Fruit fly (Drosophila melanogaster) whole organism, prepupa: Measurements from ENCODE around the gene CG5181.

Experiments used
- Blimp-1 ChIP-seq: fragments of 200-800 bp; sonication (Bioruptor generic); optimal IDR thresholded peaks from 3 replicates; lab custom pipeline; 2017; ENCODE audit warnings: missing biosample characterization, missing genetic modification characterization, mild to moderate bottlenecking, moderate library complexity, missing genetic modification reagents
- CG10669 ChIP-seq: fragments of 200-800 bp; sonication (Bioruptor generic); optimal IDR thresholded peaks from 3 replicates; lab custom pipeline; 2018; ENCODE audit warnings: missing biosample characterization, mild to moderate bottlenecking, missing genetic modification characterization, moderate library complexity
- CG11762 ChIP-seq: fragments of 200-800 bp; sonication (Bioruptor generic); optimal IDR thresholded peaks from 3 replicates; lab custom pipeline; 2016; ENCODE audit warnings: missing biosample characterization, missing genetic modification characterization; ENCODE audit not compliant: insufficient read depth
- CG15336 ChIP-seq: fragments of 200-800 bp; sonication (Bioruptor generic); IDR thresholded peaks from 2 replicates; pipeline ENCODE4 v1.3.6; 2022; ENCODE audit warnings: missing biosample characterization, missing genetic modification characterization
- CG1621 ChIP-seq: fragments of 200-800 bp; sonication (Bioruptor generic); optimal IDR thresholded peaks from 3 replicates; lab custom pipeline; 2018; ENCODE audit warnings: missing biosample characterization, mild to moderate bottlenecking, missing genetic modification characterization
- CG16779 ChIP-seq: fragments of 200-800 bp; sonication (Bioruptor generic); optimal IDR thresholded peaks from 3 replicates; lab custom pipeline; 2017; ENCODE audit warnings: missing biosample characterization, mild to moderate bottlenecking, missing genetic modification characterization
- CG3032 ChIP-seq: fragments of 200-800 bp; optimal IDR thresholded peaks from 2 replicates; lab custom pipeline; 2019; ENCODE audit warnings: missing biosample characterization, mild to moderate bottlenecking, missing genetic modification characterization, moderate library complexity
- CG32006 ChIP-seq: fragments of 200-800 bp; sonication (Bioruptor generic); optimal IDR thresholded peaks from 3 replicates; lab custom pipeline; 2017; ENCODE audit warnings: missing biosample characterization, mild to moderate bottlenecking, missing genetic modification characterization
- CG34406 ChIP-seq: fragments of 200-800 bp; sonication (Bioruptor generic); optimal IDR thresholded peaks from 3 replicates; lab custom pipeline; 2016; ENCODE audit warnings: missing biosample characterization, missing genetic modification characterization
- CG3919 ChIP-seq: fragments of 200-800 bp; sonication (Bioruptor generic); optimal IDR thresholded peaks from 3 replicates; lab custom pipeline; 2016; ENCODE audit warnings: missing biosample characterization, missing genetic modification characterization
- CG4318 ChIP-seq: fragments of 200-800 bp; sonication (Bioruptor generic); optimal IDR thresholded peaks from 3 replicates; lab custom pipeline; 2017; ENCODE audit warnings: missing biosample characterization, mild to moderate bottlenecking, missing genetic modification characterization
- CG6163 ChIP-seq: fragments of 200-800 bp; sonication (Bioruptor generic); IDR thresholded peaks from 3 replicates; pipeline ENCODE4 v1.3.6; 2022; ENCODE audit warnings: missing biosample characterization, missing genetic modification characterization
- CG6276 ChIP-seq: fragments of 200-800 bp; sonication (Bioruptor generic); optimal IDR thresholded peaks from 2 replicates; lab custom pipeline; 2017; ENCODE audit warnings: missing biosample characterization, mild to moderate bottlenecking, missing genetic modification characterization
- CG6792 ChIP-seq: fragments of 200-800 bp; sonication (Bioruptor generic); optimal IDR thresholded peaks from 3 replicates; lab custom pipeline; 2016; ENCODE audit warnings: missing biosample characterization, missing genetic modification characterization
- CG6808 ChIP-seq: fragments of 200-800 bp; sonication (Bioruptor generic); optimal IDR thresholded peaks from 3 replicates; lab custom pipeline; 2017; ENCODE audit warnings: missing biosample characterization, missing genetic modification characterization, mild to moderate bottlenecking, moderate library complexity, missing genetic modification reagents
- CG6854 ChIP-seq: fragments of 200-800 bp; sonication (Bioruptor generic); optimal IDR thresholded peaks from 2 replicates; lab custom pipeline; 2017; ENCODE audit warnings: missing biosample characterization, mild to moderate bottlenecking, missing genetic modification characterization
- CG7368 ChIP-seq: fragments of 200-800 bp; sonication (Bioruptor generic); optimal IDR thresholded peaks from 3 replicates; lab custom pipeline; 2016; ENCODE audit warnings: missing biosample characterization, missing genetic modification characterization
- CG8119 ChIP-seq: fragments of 200-800 bp; sonication (Bioruptor generic); IDR thresholded peaks from 3 replicates; pipeline ENCODE4 v1.3.6; 2022; ENCODE audit warnings: missing biosample characterization, missing genetic modification characterization
- CG8319 ChIP-seq: fragments of 200-800 bp; sonication (Bioruptor generic); optimal IDR thresholded peaks from 3 replicates; lab custom pipeline; 2016; ENCODE audit warnings: missing biosample characterization, missing genetic modification characterization
- CG8632 ChIP-seq: fragments of 200-800 bp; sonication (Bioruptor generic); optimal IDR thresholded peaks from 3 replicates; lab custom pipeline; 2016; ENCODE audit warnings: missing biosample characterization, missing genetic modification characterization
- CG9139 ChIP-seq: fragments of 200-800 bp; sonication (Bioruptor generic); optimal IDR thresholded peaks from 3 replicates; lab custom pipeline; 2017; ENCODE audit warnings: missing biosample characterization, mild to moderate bottlenecking, missing genetic modification characterization
- Eip78C ChIP-seq: fragments of 200-800 bp; sonication (Bioruptor generic); peaks from one replicate; lab custom pipeline; 2016; ENCODE audit warnings: missing biosample characterization, missing genetic modification characterization
- Ets96B ChIP-seq: fragments of 200-800 bp; optimal IDR thresholded peaks from 2 replicates; lab custom pipeline; 2019; ENCODE audit warnings: missing biosample characterization, mild to moderate bottlenecking, missing genetic modification characterization, moderate library complexity
- Hr38 ChIP-seq: sonication (Bioruptor generic); optimal IDR thresholded peaks from 2 replicates; lab custom pipeline; 2016; ENCODE audit warnings: missing biosample characterization, missing genetic modification characterization
- Hr39 ChIP-seq: fragments of 200-800 bp; sonication (Bioruptor generic); optimal IDR thresholded peaks from 2 replicates; lab custom pipeline; 2016; ENCODE audit warnings: missing biosample characterization, missing genetic modification characterization
- Hr4 ChIP-seq: fragments of 200-800 bp; sonication (Bioruptor generic); optimal IDR thresholded peaks from 3 replicates; lab custom pipeline; 2016; ENCODE audit warnings: missing biosample characterization, missing genetic modification characterization
- Lpt ChIP-seq: fragments of 200-800 bp; sonication (Bioruptor generic); optimal IDR thresholded peaks from 3 replicates; lab custom pipeline; 2016; ENCODE audit warnings: missing biosample characterization, missing genetic modification characterization
- Met ChIP-seq: fragments of 200-800 bp; sonication (Bioruptor generic); optimal IDR thresholded peaks from 3 replicates; lab custom pipeline; 2016; ENCODE audit warnings: missing biosample characterization, missing genetic modification characterization
- OdsH ChIP-seq: fragments of 200-800 bp; sonication (Bioruptor generic); optimal IDR thresholded peaks from 3 replicates; lab custom pipeline; 2016; ENCODE audit warnings: missing biosample characterization, missing genetic modification characterization
- Smox ChIP-seq: fragments of 200-800 bp; sonication (Bioruptor generic); optimal IDR thresholded peaks from 3 replicates; lab custom pipeline; 2016; ENCODE audit warnings: missing biosample characterization, missing genetic modification characterization
- Sox102F ChIP-seq: fragments of 200-800 bp; sonication (Bioruptor generic); optimal IDR thresholded peaks from 2 replicates; lab custom pipeline; 2016; ENCODE audit warnings: missing biosample characterization, mild to moderate bottlenecking, missing genetic modification characterization
- Sox14 ChIP-seq: fragments of 200-800 bp; sonication (Bioruptor generic); optimal IDR thresholded peaks from 3 replicates; lab custom pipeline; 2016; ENCODE audit warnings: missing biosample characterization, missing genetic modification characterization
- achi ChIP-seq: fragments of 200-800 bp; sonication (Bioruptor generic); optimal IDR thresholded peaks from 3 replicates; lab custom pipeline; 2016; ENCODE audit warnings: missing biosample characterization, missing genetic modification characterization
- cyc ChIP-seq: fragments of 200-800 bp; sonication (Bioruptor generic); optimal IDR thresholded peaks from 3 replicates; lab custom pipeline; 2016; ENCODE audit warnings: missing biosample characterization, missing genetic modification characterization
- dac ChIP-seq: fragments of 200-800 bp; sonication (Bioruptor generic); optimal IDR thresholded peaks from 2 replicates; lab custom pipeline; 2017; ENCODE audit warnings: missing biosample characterization, mild to moderate bottlenecking, missing genetic modification characterization
- eg ChIP-seq: fragments of 200-800 bp; sonication (Bioruptor generic); IDR thresholded peaks from 3 replicates; pipeline ENCODE4 v1.3.6; 2022; ENCODE audit warnings: missing biosample characterization, missing genetic modification characterization
- esn ChIP-seq: fragments of 200-800 bp; sonication (Bioruptor generic); optimal IDR thresholded peaks from 2 replicates; lab custom pipeline; 2016; ENCODE audit warnings: missing biosample characterization, mild to moderate bottlenecking, missing genetic modification characterization, moderate library complexity
- fd59A ChIP-seq: fragments of 200-800 bp; sonication (Bioruptor generic); optimal IDR thresholded peaks from 2 replicates; lab custom pipeline; 2017; ENCODE audit warnings: missing biosample characterization, mild to moderate bottlenecking, missing genetic modification characterization, missing genetic modification reagents
- fd85E ChIP-seq: fragments of 200-800 bp; sonication (Bioruptor generic); optimal IDR thresholded peaks from 3 replicates; lab custom pipeline; 2016; ENCODE audit warnings: missing biosample characterization, missing genetic modification characterization
- fkh ChIP-seq: fragments of 200-800 bp; sonication (Bioruptor generic); optimal IDR thresholded peaks from 3 replicates; lab custom pipeline; 2017; ENCODE audit warnings: missing biosample characterization, mild to moderate bottlenecking, missing genetic modification characterization, moderate library complexity
- lz ChIP-seq: fragments of 200-800 bp; sonication (Bioruptor generic); optimal IDR thresholded peaks from 3 replicates; lab custom pipeline; 2016; ENCODE audit warnings: missing biosample characterization, missing genetic modification characterization
- salr ChIP-seq, 2 experiments: fragments of 200-800 bp; sonication (Bioruptor generic); optimal IDR thresholded peaks; 3 replicates each; lab custom pipeline; 2016 to 2018; ENCODE audit warnings: missing biosample characterization in 2 of 2, missing genetic modification characterization in 2 of 2, mild to moderate bottlenecking in 1 of 2
- spab ChIP-seq: fragments of 200-800 bp; sonication (Bioruptor generic); optimal IDR thresholded peaks from 2 replicates; lab custom pipeline; 2017; ENCODE audit warnings: missing biosample characterization, mild to moderate bottlenecking, missing genetic modification characterization, missing genetic modification reagents
- ss ChIP-seq, 2 experiments: fragments of 200-800 bp; sonication (Bioruptor generic); optimal IDR thresholded peaks; 2 replicates in 1 of 2; 3 replicates in 1 of 2; lab custom pipeline; 2017 to 2018; ENCODE audit warnings: mild to moderate bottlenecking in 2 of 2, missing biosample characterization in 2 of 2, missing genetic modification characterization in 2 of 2, moderate library complexity in 1 of 2
- svp ChIP-seq: fragments of 200-800 bp; sonication (Bioruptor generic); peaks from one replicate; lab custom pipeline; 2016; ENCODE audit warnings: missing biosample characterization, missing genetic modification characterization
- vri ChIP-seq: fragments of 200-800 bp; sonication (Bioruptor generic); optimal IDR thresholded peaks from 3 replicates; lab custom pipeline; 2016; ENCODE audit warnings: missing biosample characterization, mild to moderate bottlenecking, missing genetic modification characterization

Gene CG5181

dm6 chr2L:7440458-7441018, 30.9 kb upstream of the CG5181 start:
- TF ChIP-seq Smox (GFP tag; lab: Kevin White, UChicago) (no peak), Hr4 (GFP tag; lab: Kevin White, UChicago) (no peak), cyc (GFP tag; lab: Kevin White, UChicago) (no peak), Ets96B (tag; lab: Kevin White, UChicago) (no peak), OdsH (GFP tag; lab: Kevin White, UChicago) (no peak), CG1621 (no peak), CG16779 (tag; lab: Kevin White, UChicago) (no peak), vri (GFP tag; lab: Kevin White, UChicago) (peak; percentile 92), CG8319 (GFP tag; lab: Kevin White, UChicago) (no peak), ss (GFP tag; optimal IDR thresholded peaks at IDR 0.05; lab: Kevin White, UChicago) (no peak), Lpt (GFP tag; lab: Kevin White, UChicago) (no peak), CG7368 (GFP tag; lab: Kevin White, UChicago) (no peak), svp (GFP tag; lab: Kevin White, UChicago) (no peak), Hr38 (no peak), esn (GFP tag; lab: Kevin White, UChicago) (no peak), Sox14 (GFP tag; lab: Kevin White, UChicago) (peak; percentile 7)
- TF ChIP-seq, all 60 proteins: peak for 2

dm6 chr2L:7438505-7438904, 28.9 kb upstream of the CG5181 start:
- peak; percentile 43 for TF ChIP-seq Eip78C
- TF ChIP-seq lz (GFP tag; lab: Kevin White, UChicago), result no peak
- peak; percentile 8 for TF ChIP-seq esn (GFP tag; lab: Kevin White, UChicago)
- no peak for TF ChIP-seq OdsH (GFP tag; lab: Kevin White, UChicago)
- peak; percentile 34; the same call in 1 of the 3 replicates for TF ChIP-seq CG8119
- 0 out of 2 replicates have a peak, but pooled peaks have one; percentile 16 for TF ChIP-seq CG15336
- TF ChIP-seq CG6276 (GFP tag; lab: Kevin White, UChicago), result no peak
- TF ChIP-seq CG8319 (GFP tag; lab: Kevin White, UChicago), result no peak
- TF ChIP-seq CG32006 (GFP tag; lab: Kevin White, UChicago), result peak; percentile 19

- TF ChIP-seq Met (no peak), eg (GFP tag; lab: Robert Waterston, UW) (no peak), CG8632 (no peak), esn (GFP tag; lab: Kevin White, UChicago) (no peak), CG3032 (tag; lab: Kevin White, UChicago) (no peak), salr (GFP tag; optimal IDR thresholded peaks at IDR 0.05; lab: Kevin White, UChicago) (no peak), dac (no peak), spab (no peak), vri (GFP tag; lab: Kevin White, UChicago) (no peak), Blimp-1 (GFP tag; lab: Kevin White, UChicago) (no peak), ss (GFP tag; optimal IDR thresholded peaks at IDR 0.05; lab: Kevin White, UChicago) (no peak), OdsH (GFP tag; lab: Kevin White, UChicago) (no peak), Sox14 (GFP tag; lab: Kevin White, UChicago) (no peak), fd59A (GFP tag; lab: Kevin White, UChicago) (no peak), CG4318 (GFP tag; lab: Kevin White, UChicago) (no peak), Hr4 (GFP tag; lab: Kevin White, UChicago) (no peak), Hr39 (GFP tag; lab: Kevin White, UChicago) (no peak), CG6792 (GFP tag; lab: Kevin White, UChicago) (no peak), CG15336 (no peak; the same call in 1 of the 2 replicates), achi (no peak), CG9139 (GFP tag; lab: Kevin White, UChicago) (peak; percentile 47), fkh (GFP tag; lab: Kevin White, UChicago) (no peak), svp (GFP tag; lab: Kevin White, UChicago) (peak; percentile 17), CG16779 (tag; lab: Kevin White, UChicago) (peak; percentile 13), CG11762 (GFP tag; lab: Kevin White, UChicago) (no peak), CG6808 (GFP tag; lab: Kevin White, UChicago) (no peak), CG10669 (no peak), CG3919 (GFP tag; lab: Kevin White, UChicago) (peak; percentile 15), CG6163 (GFP tag; lab: Robert Waterston, UW) (0 out of 3 replicates have a peak, but pooled peaks have one; percentile 33), CG34406 (GFP tag; lab: Kevin White, UChicago) (no peak), Smox (GFP tag; lab: Kevin White, UChicago) (no peak), fd85E (no peak), Sox102F (GFP tag; lab: Kevin White, UChicago) (no peak), CG6854 (peak; percentile 23)
Measured at dm6 chr2L:7437325-7437707, 27.7 kb upstream of the CG5181 start, which contains the start of gene CG5973. CG5973 (plus strand) TSS chr2L:7437492.
